Fruit fly (Drosophila melanogaster): ENCODE data around the gene CG15336.

DNA sequence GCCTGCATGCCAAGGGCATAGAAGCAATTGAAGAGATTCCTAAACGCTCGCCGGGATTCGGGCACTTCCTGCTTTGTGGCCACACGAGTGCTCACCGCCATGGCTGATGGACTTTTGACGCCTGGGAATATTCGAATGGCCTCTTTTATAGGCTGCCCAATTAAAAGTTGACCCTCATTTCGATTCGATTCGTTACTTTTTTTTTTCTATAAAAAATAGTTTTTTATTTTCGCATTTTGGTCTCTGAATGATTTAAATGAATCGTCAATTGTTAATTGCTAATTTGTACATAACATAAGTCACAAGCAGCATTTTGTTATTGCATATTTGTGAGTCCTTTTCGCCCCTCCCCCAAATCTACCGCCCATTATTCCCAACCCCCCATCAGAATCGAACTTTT lies 17.9 kb downstream of the CG15336 start, which contains the start of gene Or7a:
- TF ChIP-seq psq (optimal IDR thresholded peaks at IDR 0.05) (no peak), ttk (optimal IDR thresholded peaks at IDR 0.05) (no peak), h (optimal IDR thresholded peaks at IDR 0.05) (no peak), Sin3A (optimal IDR thresholded peaks at IDR 0.05) (no peak), insv (optimal IDR thresholded peaks at IDR 0.05) (no peak)
